Fruit fly (Drosophila melanogaster) whole organism: ENCODE results near the gene CG6230.

ENCODE experiments used
- CG8478 ChIP-seq: fragments of >200 bp; optimal IDR thresholded peaks from 2 replicates; lab custom pipeline; 2018; ENCODE audit warnings: inconsistent platforms
- Dll ChIP-seq: fragments of >200 bp; optimal IDR thresholded peaks from 2 replicates; lab custom pipeline; 2017
- pan ChIP-seq: fragments of >200 bp; optimal IDR thresholded peaks from 2 replicates; lab custom pipeline; 2017
- psq ChIP-seq: fragments of >200 bp; optimal IDR thresholded peaks from 2 replicates; lab custom pipeline; 2017

DNA sequence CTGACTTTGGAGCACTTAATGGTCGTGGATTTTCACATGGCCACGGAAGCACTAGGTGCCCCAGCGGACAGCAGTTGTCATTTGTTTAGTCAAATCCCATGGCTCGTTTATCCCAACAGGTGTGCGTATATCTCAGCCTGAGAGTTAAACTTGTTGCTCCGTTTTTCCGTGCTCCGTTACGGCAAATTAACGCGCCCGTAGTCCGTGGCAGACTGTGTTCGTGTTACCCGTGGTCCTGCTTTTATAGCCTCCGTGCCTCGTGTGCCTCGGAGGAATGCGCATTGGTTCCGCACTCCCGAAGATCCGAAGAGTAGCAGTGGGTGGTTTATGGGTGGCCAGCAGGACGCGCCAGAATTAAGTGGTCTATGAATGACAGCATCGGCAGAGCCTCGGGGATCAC is 28.9 kb upstream of the CG6230 start, which contains the start of gene Gyc32E:
- TF ChIP-seq CG8478 (lab: Kevin White, UChicago), result no peak
- TF ChIP-seq pan (lab: Kevin White, UChicago), result no peak
- no peak for TF ChIP-seq Dll (lab: Kevin White, UChicago)
- TF ChIP-seq psq (lab: Kevin White, UChicago), result no peak
